Worm (Caenorhabditis elegans): ENCODE measurements around the gene npp-22.

npp-22 gene

DNA sequence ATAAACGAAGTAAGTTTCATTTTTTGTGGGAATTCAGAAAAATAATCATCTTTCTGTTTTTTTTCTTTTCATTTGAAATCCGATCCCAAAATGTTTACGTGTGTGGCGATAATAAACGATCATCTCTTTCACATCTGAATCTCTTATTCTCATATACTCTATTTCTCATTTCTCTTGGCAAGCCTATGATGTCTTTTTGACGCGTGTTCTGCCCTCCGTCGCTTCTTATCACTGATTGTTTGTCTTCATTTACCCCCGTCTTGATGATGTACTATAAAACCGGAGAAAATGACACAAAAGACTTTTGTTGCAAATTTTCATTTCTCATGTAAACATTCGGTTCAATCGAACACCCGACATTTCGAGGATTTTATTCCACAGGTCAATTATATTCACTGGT, 44.6 kb upstream of the npp-22 start:
- TF ChIP-seq unc-120 (tag; optimal IDR thresholded peaks at IDR 0.05; ENCODE audit: poor library complexity, severe bottlenecking) (peak; percentile 51), elt-3 (tag; optimal IDR thresholded peaks at IDR 0.05) (no peak)

ce11 chrV:11776538-11776937, 43.3 kb upstream of the npp-22 start, which contains the start of gene F55A11.6:
Gene F55A11.6 (plus strand): TSS chrV:11776838.
- TF ChIP-seq nhr-76 (tag; optimal IDR thresholded peaks at IDR 0.05): no peak
- no peak for TF ChIP-seq lsy-2 (tag; optimal IDR thresholded peaks at IDR 0.05)
- TF ChIP-seq lin-32 (GFP tag; optimal IDR thresholded peaks at IDR 0.05): no peak
- no peak for TF ChIP-seq ces-1 (GFP tag; optimal IDR thresholded peaks at IDR 0.05)
- no peak for TF ChIP-seq mep-1 (tag; optimal IDR thresholded peaks at IDR 0.05)
- no peak for TF ChIP-seq lin-13 (tag; optimal IDR thresholded peaks at IDR 0.05)
- no peak for TF ChIP-seq cnd-1 (tag; optimal IDR thresholded peaks at IDR 0.05)
- TF ChIP-seq ceh-43 (GFP tag; optimal IDR thresholded peaks at IDR 0.05): no peak
- TF ChIP-seq sptf-1 (tag; optimal IDR thresholded peaks at IDR 0.05): no peak
- no peak for TF ChIP-seq drap-1 (GFP tag; optimal IDR thresholded peaks at IDR 0.05)
- no peak for TF ChIP-seq mls-2 (tag; optimal IDR thresholded peaks at IDR 0.05)
- no peak for TF ChIP-seq hlh-1 (tag; optimal IDR thresholded peaks at IDR 0.05)
- TF ChIP-seq M03D4.4 (tag; optimal IDR thresholded peaks at IDR 0.05): no peak
- no peak for TF ChIP-seq elt-1 (tag; optimal IDR thresholded peaks at IDR 0.05; ENCODE audit: borderline replicate concordance, insufficient read depth)
- no peak for TF ChIP-seq nhr-28 (tag; optimal IDR thresholded peaks at IDR 0.05)
- no peak for TF ChIP-seq snpc-4 (tag; optimal IDR thresholded peaks at IDR 0.05)
- TF ChIP-seq unc-120 (tag; optimal IDR thresholded peaks at IDR 0.05; ENCODE audit: poor library complexity, severe bottlenecking): no peak
- TF ChIP-seq elt-3 (tag; optimal IDR thresholded peaks at IDR 0.05): no peak

DNA sequence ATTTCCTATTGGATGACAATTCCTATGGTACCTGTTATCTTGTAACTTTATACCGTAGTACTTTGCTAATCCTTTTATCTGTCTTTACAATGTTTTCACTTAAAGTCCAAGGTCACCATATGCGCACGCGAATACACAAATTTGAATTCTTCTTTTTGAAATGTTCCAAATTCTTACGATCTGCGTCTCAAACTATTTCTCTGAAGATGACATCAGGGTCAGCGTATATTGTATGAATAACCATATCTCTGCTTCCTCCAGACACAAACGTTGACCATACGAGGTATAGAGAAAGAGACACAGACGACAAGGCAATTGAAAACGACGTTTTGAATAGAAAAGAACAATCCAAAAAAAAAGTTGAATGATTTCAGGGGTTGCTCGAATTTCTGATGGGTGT, 40.7 kb upstream of the npp-22 start:
- TF ChIP-seq ces-1 (GFP tag; optimal IDR thresholded peaks at IDR 0.05): no peak
- no peak for TF ChIP-seq tbx-8 (GFP tag; optimal IDR thresholded peaks at IDR 0.05)
- TF ChIP-seq lin-13 (tag; optimal IDR thresholded peaks at IDR 0.05): no peak
- no peak for TF ChIP-seq pha-4 (tag; optimal IDR thresholded peaks at IDR 0.05)
- no peak for TF ChIP-seq ceh-39 (tag; optimal IDR thresholded peaks at IDR 0.05)
- TF ChIP-seq mep-1 (tag; optimal IDR thresholded peaks at IDR 0.05): no peak
- TF ChIP-seq lsy-2 (tag; optimal IDR thresholded peaks at IDR 0.05): no peak
- no peak for TF ChIP-seq ham-2 (GFP tag; optimal IDR thresholded peaks at IDR 0.05)
- TF ChIP-seq nhr-237 (tag; optimal IDR thresholded peaks at IDR 0.05): no peak
- TF ChIP-seq drap-1 (GFP tag; optimal IDR thresholded peaks at IDR 0.05): no peak
- no peak for TF ChIP-seq ceh-83 (GFP tag; optimal IDR thresholded peaks at IDR 0.05)
- no peak for TF ChIP-seq blmp-1 (tag; optimal IDR thresholded peaks at IDR 0.05)
- no peak for TF ChIP-seq ceh-43 (GFP tag; optimal IDR thresholded peaks at IDR 0.05)
- TF ChIP-seq ztf-11 (tag; optimal IDR thresholded peaks at IDR 0.05): no peak
- no peak for TF ChIP-seq zip-8 (tag; optimal IDR thresholded peaks at IDR 0.05)
- TF ChIP-seq cnd-1 (tag; optimal IDR thresholded peaks at IDR 0.05): no peak
- TF ChIP-seq hlh-1 (tag; optimal IDR thresholded peaks at IDR 0.05): no peak
- TF ChIP-seq sem-2 (GFP tag; optimal IDR thresholded peaks at IDR 0.05): no peak

- no peak for TF ChIP-seq ham-2 (GFP tag; optimal IDR thresholded peaks at IDR 0.05)
- TF ChIP-seq ceh-83 (GFP tag; optimal IDR thresholded peaks at IDR 0.05): no peak
- TF ChIP-seq lsy-2 (tag; optimal IDR thresholded peaks at IDR 0.05): no peak
- TF ChIP-seq ces-1 (GFP tag; optimal IDR thresholded peaks at IDR 0.05): no peak
- no peak for TF ChIP-seq sem-2 (GFP tag; optimal IDR thresholded peaks at IDR 0.05)
- TF ChIP-seq tbx-8 (GFP tag; optimal IDR thresholded peaks at IDR 0.05): no peak
- TF ChIP-seq bed-3 (GFP tag; optimal IDR thresholded peaks at IDR 0.05): no peak
- TF ChIP-seq nhr-28 (tag; optimal IDR thresholded peaks at IDR 0.05): no peak
- TF ChIP-seq elt-1 (tag; optimal IDR thresholded peaks at IDR 0.05; ENCODE audit: borderline replicate concordance, insufficient read depth): no peak
- no peak for TF ChIP-seq flh-1 (GFP tag; optimal IDR thresholded peaks at IDR 0.05)
- no peak for TF ChIP-seq ztf-11 (tag; optimal IDR thresholded peaks at IDR 0.05)
- no peak for TF ChIP-seq zip-8 (tag; optimal IDR thresholded peaks at IDR 0.05)
- TF ChIP-seq mep-1 (tag; optimal IDR thresholded peaks at IDR 0.05): no peak
- TF ChIP-seq blmp-1 (tag; optimal IDR thresholded peaks at IDR 0.05): no peak
- TF ChIP-seq pha-4 (tag; optimal IDR thresholded peaks at IDR 0.05): no peak
- TF ChIP-seq nhr-76 (tag; optimal IDR thresholded peaks at IDR 0.05): no peak
- TF ChIP-seq mls-2 (tag; optimal IDR thresholded peaks at IDR 0.05): no peak
- no peak for TF ChIP-seq nhr-2 (tag; optimal IDR thresholded peaks at IDR 0.05)
Measured at ce11 chrV:11773420-11773819, 40.1 kb upstream of the npp-22 start, which contains the start of gene bus-18. Gene bus-18 (plus strand): TSS chrV:11773720.

DNA sequence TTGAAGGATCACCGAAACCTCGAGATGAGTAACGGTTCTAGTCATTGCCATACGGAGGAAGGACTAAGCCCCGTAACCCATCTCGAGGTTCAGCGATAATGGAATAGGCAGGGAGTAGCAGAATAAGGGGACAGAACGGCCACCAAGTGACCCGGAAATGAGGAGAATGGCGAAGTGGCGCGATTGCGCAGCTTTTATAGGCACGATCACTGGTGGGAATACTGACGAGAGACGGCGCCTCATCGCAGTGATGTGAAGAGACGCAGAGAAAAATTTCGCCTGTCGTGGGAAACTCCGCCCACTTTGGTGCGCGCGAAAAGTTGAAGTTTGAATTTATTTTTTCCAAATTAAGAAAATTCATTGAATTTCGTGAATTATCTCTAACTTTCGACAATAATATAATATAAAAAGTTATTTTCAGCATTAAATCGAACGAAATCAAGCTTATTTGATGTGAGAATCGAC, 36.8 kb upstream of the npp-22 start, which contains the start of gene F55A11.4:
Gene F55A11.4 (plus strand): TSS at position 415 of the 465 bp plus-strand sequence.
- TF ChIP-seq sem-2 (GFP tag; optimal IDR thresholded peaks at IDR 0.05) (no peak), ham-2 (GFP tag; optimal IDR thresholded peaks at IDR 0.05) (peak; percentile 34), unc-39 (tag; optimal IDR thresholded peaks at IDR 0.05) (no peak), unc-120 (tag; optimal IDR thresholded peaks at IDR 0.05; ENCODE audit: poor library complexity, severe bottlenecking) (peak; percentile 25), hlh-1 (tag; optimal IDR thresholded peaks at IDR 0.05) (no peak), drap-1 (GFP tag; optimal IDR thresholded peaks at IDR 0.05) (peak; percentile 19)

Measured in whole organism, mixed stage, embryonic.